Fruit fly (Drosophila melanogaster) S2 (cell line): ENCODE measurements around the gene js.

Source experiments
- CG8478 ChIP-seq: fragments of >200 bp; optimal IDR thresholded peaks from 2 replicates; lab custom pipeline; 2018
- CTCF ChIP-seq, 2 experiments: fragments of >200 bp; optimal IDR thresholded peaks; 2 replicates each; lab custom pipeline; 2018

- no peak for TF ChIP-seq CG8478 (lab: Kevin White, UChicago)
- no peak for TF ChIP-seq CTCF (optimal IDR thresholded peaks at IDR 0.05; lab: Kevin White, UChicago)
These were observed 17.5 kb upstream of the js start for dm6 chr3R:16385586-16385985.
